Fruit fly (Drosophila melanogaster) whole organism, pupa: ENCODE data around the gene CG42232.

Experiments
- CG10348 ChIP-seq: fragments of 200-800 bp; sonication (Bioruptor generic); IDR thresholded peaks from 2 replicates; pipeline ENCODE4 v1.3.6; 2022; ENCODE audit warnings: missing biosample characterization, missing genetic modification characterization
- CG12605 ChIP-seq: fragments of 200-800 bp; sonication (Bioruptor generic); IDR thresholded peaks from 2 replicates; pipeline ENCODE4 v1.3.6; 2022; ENCODE audit warnings: missing biosample characterization, missing genetic modification characterization
- CG13204 ChIP-seq: fragments of 200-800 bp; sonication (Bioruptor generic); optimal IDR thresholded peaks from 2 replicates; lab custom pipeline; 2018; ENCODE audit warnings: missing biosample characterization, mild to moderate bottlenecking, missing genetic modification characterization, moderate library complexity
- CG14655 ChIP-seq: fragments of 200-800 bp; sonication (Bioruptor generic); optimal IDR thresholded peaks from 3 replicates; lab custom pipeline; 2017; ENCODE audit warnings: mild to moderate bottlenecking, missing biosample characterization, missing genetic modification reagents, missing genetic modification characterization
- CG15710 ChIP-seq: fragments of 200-800 bp; sonication (Bioruptor generic); optimal IDR thresholded peaks from 2 replicates; lab custom pipeline; 2018; ENCODE audit warnings: missing biosample characterization, mild to moderate bottlenecking, missing genetic modification characterization, moderate library complexity
- CG17806 ChIP-seq: fragments of 200-800 bp; sonication (Bioruptor generic); optimal IDR thresholded peaks from 2 replicates; lab custom pipeline; 2018; ENCODE audit warnings: missing biosample characterization, mild to moderate bottlenecking, missing genetic modification characterization, moderate library complexity
- CG32121 ChIP-seq: fragments of 200-800 bp; sonication (Bioruptor generic); IDR thresholded peaks from 2 replicates; pipeline ENCODE4 v1.3.6; 2022; ENCODE audit warnings: missing biosample characterization, missing genetic modification characterization
- CG34367 ChIP-seq: fragments of 200-800 bp; sonication (Bioruptor generic); optimal IDR thresholded peaks from 2 replicates; lab custom pipeline; 2018; ENCODE audit warnings: missing biosample characterization, mild to moderate bottlenecking, missing genetic modification characterization
- CG4496 ChIP-seq: fragments of 200-800 bp; sonication (Bioruptor generic); IDR thresholded peaks from 3 replicates; pipeline ENCODE4 v1.3.6; 2022; ENCODE audit warnings: missing biosample characterization, missing genetic modification characterization
- CG8159 ChIP-seq: fragments of 200-800 bp; sonication (Bioruptor generic); optimal IDR thresholded peaks from 3 replicates; lab custom pipeline; 2018; ENCODE audit warnings: missing biosample characterization, mild to moderate bottlenecking, missing genetic modification characterization, moderate library complexity
- CG8301 ChIP-seq: fragments of 200-800 bp; sonication (Bioruptor generic); optimal IDR thresholded peaks from 2 replicates; lab custom pipeline; 2018; ENCODE audit warnings: missing biosample characterization, mild to moderate bottlenecking, missing genetic modification characterization
- CG9948 ChIP-seq: fragments of 200-800 bp; sonication (Bioruptor generic); optimal IDR thresholded peaks from 2 replicates; lab custom pipeline; 2018; ENCODE audit warnings: missing biosample characterization, mild to moderate bottlenecking, missing genetic modification characterization, moderate library complexity
- D1 ChIP-seq: fragments of 200-800 bp; sonication (Bioruptor generic); optimal IDR thresholded peaks from 2 replicates; lab custom pipeline; 2018; ENCODE audit warnings: missing biosample characterization, mild to moderate bottlenecking, missing genetic modification characterization, moderate library complexity
- EcR ChIP-seq: fragments of 200-800 bp; sonication (Bioruptor generic); optimal IDR thresholded peaks from 3 replicates; lab custom pipeline; 2019; ENCODE audit warnings: missing biosample characterization, missing genetic modification characterization, mild to moderate bottlenecking, moderate library complexity, missing genetic modification reagents
- Ets98B ChIP-seq: fragments of 200-800 bp; sonication (Bioruptor generic); IDR thresholded peaks from 2 replicates; pipeline ENCODE4 v1.3.6; 2022; ENCODE audit warnings: missing biosample characterization, missing genetic modification characterization
- Pif1A ChIP-seq: fragments of 200-800 bp; sonication (Bioruptor generic); optimal IDR thresholded peaks from 3 replicates; lab custom pipeline; 2016; ENCODE audit warnings: missing biosample characterization, missing genetic modification characterization
- Pif1B ChIP-seq: fragments of 200-800 bp; sonication (Bioruptor generic); optimal IDR thresholded peaks from 3 replicates; lab custom pipeline; 2016; ENCODE audit warnings: missing biosample characterization, missing genetic modification characterization
- Snoo ChIP-seq: fragments of 200-800 bp; sonication (Bioruptor generic); optimal IDR thresholded peaks from 3 replicates; lab custom pipeline; 2017; ENCODE audit warnings: missing biosample characterization, mild to moderate bottlenecking, missing genetic modification characterization, inconsistent platforms
- fd96Ca ChIP-seq: fragments of 200-800 bp; sonication (Bioruptor generic); IDR thresholded peaks from 3 replicates; pipeline ENCODE4 v1.3.6; 2022; ENCODE audit warnings: missing biosample characterization, missing genetic modification characterization
- gl ChIP-seq: fragments of 200-800 bp; sonication (Bioruptor generic); optimal IDR thresholded peaks from 2 replicates; lab custom pipeline; 2018; ENCODE audit warnings: missing biosample characterization, mild to moderate bottlenecking, missing genetic modification characterization
- rn ChIP-seq: fragments of 200-800 bp; sonication (Bioruptor generic); IDR thresholded peaks from 2 replicates; pipeline ENCODE4 v1.3.6; 2022; ENCODE audit warnings: missing biosample characterization, missing genetic modification characterization

Gene CG42232

DNA sequence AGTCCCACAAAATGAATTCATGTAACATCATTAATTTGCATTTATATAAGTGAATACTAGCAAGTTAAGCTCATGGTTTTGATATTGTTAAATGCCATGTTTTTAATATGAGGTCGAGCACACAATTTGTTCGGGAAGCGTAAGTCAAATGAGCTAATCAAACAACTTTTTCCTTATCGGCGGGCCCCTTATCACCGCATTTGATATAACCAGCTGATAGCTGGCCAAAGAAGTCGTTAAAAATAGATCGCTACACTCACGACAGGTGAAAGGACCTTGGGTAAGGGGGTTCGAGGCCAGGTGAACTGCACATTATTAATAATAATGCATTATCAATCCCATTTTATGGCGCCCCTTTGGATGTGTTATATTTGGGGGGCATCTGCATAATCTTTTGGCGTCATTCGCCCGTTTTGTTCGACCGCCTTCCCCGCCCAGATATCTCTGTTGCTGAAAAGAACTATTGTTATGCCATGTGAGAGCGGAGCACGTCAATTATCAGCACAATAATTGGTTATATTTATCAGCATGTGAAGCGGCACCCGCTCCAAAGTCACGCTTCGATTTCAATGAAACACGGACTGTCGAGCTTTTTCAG, 21.9 kb downstream of the CG42232 start:
- TF ChIP-seq D1 (tag; lab: Kevin White, UChicago) (no peak), CG8159 (tag; lab: Kevin White, UChicago) (no peak), EcR (GFP tag; lab: Kevin White, UChicago) (no peak), CG9948 (no peak), rn (GFP tag; lab: Robert Waterston, UW) (no peak)

DNA sequence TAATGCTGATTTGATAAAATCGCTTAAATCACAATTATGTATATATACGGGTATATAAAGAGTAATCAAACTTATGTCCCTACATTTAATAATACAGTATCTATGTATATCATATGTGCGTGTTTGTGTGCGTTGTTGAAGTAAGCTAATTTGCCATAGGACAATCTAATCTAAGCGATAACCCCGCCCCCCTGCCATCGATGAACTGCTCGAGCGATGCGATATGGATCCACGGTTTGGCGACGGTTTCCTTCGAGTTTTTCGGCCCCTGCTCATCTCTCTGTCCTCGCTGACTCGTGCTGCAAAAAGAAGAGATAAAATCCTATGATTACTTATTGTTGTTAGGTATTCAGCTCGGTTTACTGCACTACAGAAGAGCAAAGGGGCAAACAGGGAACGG, 22.6 kb downstream of the CG42232 start:
- TF ChIP-seq CG8159 (tag; lab: Kevin White, UChicago) (no peak), CG17806 (tag; lab: Kevin White, UChicago) (no peak), CG8301 (tag; lab: Kevin White, UChicago) (no peak), CG34367 (no peak)

DNA sequence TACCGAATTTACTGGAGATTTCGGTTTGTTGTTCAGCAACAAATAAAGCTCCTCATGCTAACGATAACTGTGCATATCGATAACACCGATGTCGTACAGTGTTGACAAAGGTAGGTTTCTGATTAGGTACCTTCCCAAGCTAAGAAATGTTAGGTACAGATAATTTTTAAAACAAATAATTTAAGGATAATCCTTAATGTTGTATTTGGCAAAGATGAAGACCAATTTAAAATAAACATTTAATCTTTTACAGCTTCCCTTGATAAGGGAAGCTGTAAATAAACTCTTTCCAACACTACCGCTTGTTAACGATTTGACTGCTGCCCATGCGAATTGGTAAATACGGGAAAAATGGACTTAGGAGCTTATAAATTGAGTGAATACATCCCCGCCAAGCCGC, 26.5 kb downstream of the CG42232 start, which contains the start of the genes Ttc1 and CG14882:
Gene Ttc1, minus strand, starts transcription at position 71 of the 400 bp plus-strand sequence.
Gene CG14882, plus strand, starts transcription at position 271 of the 400 bp plus-strand sequence.
- TF ChIP-seq CG12605 (peak; percentile 76), CG34367 (peak; percentile 64), Pif1A (GFP tag; lab: Kevin White, UChicago) (no peak), CG8301 (tag; lab: Kevin White, UChicago) (peak; percentile 62), CG10348 (GFP tag; lab: Robert Waterston, UW) (peak; percentile 67; the same call in 1 of the 2 replicates), CG14655 (GFP tag; lab: Kevin White, UChicago) (no peak), CG32121 (GFP tag; lab: Robert Waterston, UW) (peak; percentile 87), EcR (GFP tag; lab: Kevin White, UChicago) (no peak), CG9948 (peak; percentile 70), CG8159 (tag; lab: Kevin White, UChicago) (no peak), CG17806 (tag; lab: Kevin White, UChicago) (peak; percentile 59), CG4496 (GFP tag; lab: Robert Waterston, UW) (peak; percentile 74), Snoo (peak; percentile 72), CG13204 (GFP tag; lab: Kevin White, UChicago) (no peak), rn (GFP tag; lab: Robert Waterston, UW) (peak; percentile 61), Ets98B (peak; percentile 74), fd96Ca (GFP tag; lab: Robert Waterston, UW) (peak; percentile 44; the same call in 1 of the 3 replicates), D1 (tag; lab: Kevin White, UChicago) (no peak), gl (tag; lab: Kevin White, UChicago) (peak; percentile 16), Pif1B (GFP tag; lab: Kevin White, UChicago) (no peak), CG15710 (tag; lab: Kevin White, UChicago) (peak; percentile 80)

DNA sequence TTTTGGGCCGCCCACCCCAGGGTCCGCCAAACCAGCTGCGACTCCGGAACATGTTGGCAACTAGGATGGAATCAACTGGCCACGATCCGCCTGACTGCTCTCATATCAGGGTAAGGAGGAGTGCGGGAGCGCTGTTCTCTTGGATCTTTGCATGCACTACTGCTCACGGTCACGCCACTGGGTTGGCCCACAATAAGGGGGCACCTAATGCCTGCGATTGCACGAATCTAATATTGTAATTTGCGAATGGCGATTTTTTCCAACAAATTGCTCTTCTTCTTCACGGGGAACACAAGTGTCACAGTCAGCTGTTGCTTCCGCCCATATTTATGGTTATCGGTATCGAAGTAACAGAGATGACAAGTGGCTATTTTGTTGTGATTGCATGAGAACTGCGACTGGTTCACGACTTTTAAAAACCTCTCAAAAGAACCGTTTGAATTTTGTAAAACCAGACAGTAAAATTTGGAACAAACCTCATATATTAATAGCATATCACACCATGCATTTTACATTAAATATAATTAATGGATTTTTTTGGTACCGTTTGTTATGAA, 28.0 kb downstream of the CG42232 start, which contains the start of gene ema:
Gene ema, minus strand, starts transcription at position 295 of the 557 bp plus-strand sequence.
- TF ChIP-seq CG12605, result no peak
- no peak for TF ChIP-seq fd96Ca (GFP tag; lab: Robert Waterston, UW)
- no peak for TF ChIP-seq CG10348 (GFP tag; lab: Robert Waterston, UW)
- TF ChIP-seq CG32121 (GFP tag; lab: Robert Waterston, UW), result 0 out of 2 replicates have a peak, but pooled peaks have one; percentile 18
- TF ChIP-seq Ets98B, result peak; percentile 36; the same call in 1 of the 2 replicates

DNA sequence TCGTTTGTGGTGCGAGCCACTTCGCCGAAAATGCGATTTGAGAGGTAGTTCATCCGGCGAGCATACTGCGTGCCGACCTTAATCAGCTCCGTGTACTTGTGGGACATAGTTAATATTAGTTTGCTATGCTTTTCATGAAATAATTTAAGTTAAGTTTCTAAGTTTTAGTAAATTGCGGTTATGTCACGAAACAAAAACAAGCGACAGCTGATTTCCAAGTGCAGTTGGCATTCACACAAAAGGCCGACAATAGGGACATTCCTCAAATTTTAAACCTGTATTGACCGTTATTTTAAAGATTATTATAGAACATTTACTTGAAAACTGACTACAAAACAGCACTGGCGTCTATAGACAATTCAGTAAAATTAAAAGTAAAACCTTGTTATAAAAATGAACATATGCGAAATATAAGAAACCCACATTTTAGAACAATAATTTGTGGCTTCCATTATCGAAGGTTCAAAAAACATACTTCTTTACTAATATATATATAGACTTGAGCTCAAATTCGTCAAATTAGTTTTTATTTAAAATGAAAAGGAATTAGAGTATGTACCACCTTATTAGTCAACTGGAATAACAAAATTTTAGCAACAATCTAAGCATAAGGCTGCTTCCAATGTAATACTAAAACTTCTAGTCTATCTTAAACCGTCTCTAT, 33.0 kb downstream of the CG42232 start, which contains the start of gene mRpS33:
Gene mRpS33, minus strand, starts transcription at position 224 of the 664 bp plus-strand sequence.
- no peak for TF ChIP-seq CG14655 (GFP tag; lab: Kevin White, UChicago)

DNA sequence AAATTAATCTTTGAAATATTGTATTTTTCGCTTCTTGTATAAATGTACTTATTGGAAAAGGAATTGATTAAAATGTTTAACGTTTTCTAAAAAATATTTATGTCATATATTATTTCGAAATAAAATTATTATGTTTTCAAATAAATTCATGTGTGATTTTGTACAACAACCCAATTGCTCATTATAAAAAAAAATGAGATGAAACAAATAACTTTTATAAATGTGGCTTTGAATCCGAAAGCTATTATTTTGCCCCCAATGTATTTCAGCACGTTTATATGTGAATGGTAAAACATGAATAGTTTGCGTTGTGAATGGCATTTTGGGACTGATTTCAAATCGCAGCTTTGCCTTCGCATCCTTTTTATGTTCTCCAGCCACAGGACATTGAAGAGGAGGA, 34.9 kb downstream of the CG42232 start, which contains the start of gene CG14881:
Gene CG14881, plus strand, starts transcription at position 301 of the 400 bp plus-strand sequence.
- TF ChIP-seq CG17806 (tag; lab: Kevin White, UChicago) (no peak), Pif1B (GFP tag; lab: Kevin White, UChicago) (no peak), Pif1A (GFP tag; lab: Kevin White, UChicago) (no peak), Snoo (no peak), Ets98B (no peak), D1 (tag; lab: Kevin White, UChicago) (no peak), CG8159 (tag; lab: Kevin White, UChicago) (no peak), CG8301 (tag; lab: Kevin White, UChicago) (no peak)

DNA sequence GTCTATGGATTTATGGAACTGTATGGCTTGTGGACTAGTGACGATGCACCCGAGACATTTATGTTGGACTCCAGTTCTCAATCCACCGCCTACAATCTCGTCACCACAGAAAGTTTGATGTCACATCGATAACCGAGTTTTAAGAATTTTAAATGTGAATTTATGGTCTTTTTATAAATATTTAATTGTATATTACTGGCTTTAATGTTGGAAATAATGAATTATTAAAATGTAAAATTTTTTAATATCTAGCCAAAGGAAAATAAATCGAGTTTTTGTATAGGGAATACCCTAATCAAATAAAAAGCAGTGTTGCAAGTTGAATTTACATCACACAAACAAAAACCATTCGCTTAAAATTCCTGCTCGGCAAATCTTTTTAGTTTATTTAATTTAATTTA, 36.8 kb downstream of the CG42232 start, which contains the start of gene Fntb:
Gene Fntb, plus strand, starts transcription at position 334 of the 401 bp plus-strand sequence.
- TF ChIP-seq CG8301 (tag; lab: Kevin White, UChicago) (peak; percentile 66), Ets98B (no peak; the same call in 1 of the 2 replicates), fd96Ca (GFP tag; lab: Robert Waterston, UW) (no peak), CG8159 (tag; lab: Kevin White, UChicago) (no peak), CG10348 (GFP tag; lab: Robert Waterston, UW) (no peak), gl (tag; lab: Kevin White, UChicago) (no peak), CG14655 (GFP tag; lab: Kevin White, UChicago) (no peak), EcR (GFP tag; lab: Kevin White, UChicago) (no peak), CG17806 (tag; lab: Kevin White, UChicago) (peak; percentile 62), CG34367 (peak; percentile 40), Snoo (peak; percentile 35), CG4496 (GFP tag; lab: Robert Waterston, UW) (no peak), CG13204 (GFP tag; lab: Kevin White, UChicago) (no peak), CG32121 (GFP tag; lab: Robert Waterston, UW) (peak; percentile 56), CG9948 (peak; percentile 57), CG12605 (peak; percentile 37; the same call in 1 of the 2 replicates), rn (GFP tag; lab: Robert Waterston, UW) (no peak), D1 (tag; lab: Kevin White, UChicago) (no peak), Pif1B (GFP tag; lab: Kevin White, UChicago) (no peak), CG15710 (tag; lab: Kevin White, UChicago) (peak; percentile 68), Pif1A (GFP tag; lab: Kevin White, UChicago) (no peak)
